Fruit fly (Drosophila melanogaster): Measurements from ENCODE around the gene dyl.

dyl gene

DNA sequence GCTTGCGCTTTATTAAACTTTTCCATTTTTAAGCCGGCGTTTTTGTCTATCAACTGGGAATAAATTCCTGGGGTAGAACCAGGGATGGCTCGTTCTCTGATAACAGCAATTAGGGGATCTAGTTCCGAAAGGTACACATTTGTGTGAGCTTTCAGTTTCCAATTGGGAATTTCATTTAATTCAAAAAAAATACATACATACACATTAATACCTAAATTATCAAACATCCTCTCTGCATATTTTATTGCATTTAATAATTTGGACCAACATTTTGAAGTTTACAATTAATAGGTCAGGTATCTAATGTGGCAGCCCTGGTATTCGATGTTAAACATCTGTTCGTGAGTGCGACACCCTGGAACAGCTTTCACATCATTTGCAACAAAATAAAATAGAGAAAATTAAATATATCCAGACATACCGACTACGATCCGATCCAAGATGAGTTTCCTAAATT is 48.4 kb downstream of the dyl start, which contains the start of the genes CG15011 and CG1309 (continued):
- peak; percentile 24 for TF ChIP-seq Hr38 (GFP tag; optimal IDR thresholded peaks at IDR 0.05)
- TF ChIP-seq pdm3 (GFP tag; optimal IDR thresholded peaks at IDR 0.05), result peak; percentile 83
- TF ChIP-seq CG11294 (GFP tag; IDR thresholded peaks at IDR 0.05), result no peak
- peak; percentile 51 for TF ChIP-seq CG1621 (tag; optimal IDR thresholded peaks at IDR 0.05)
- no peak for TF ChIP-seq Smox (GFP tag; optimal IDR thresholded peaks at IDR 0.05)
- peak; percentile 72 for TF ChIP-seq CG6792 (GFP tag; optimal IDR thresholded peaks at IDR 0.05)
- TF ChIP-seq CG10669 (GFP tag; optimal IDR thresholded peaks at IDR 0.05), result peak; percentile 66
- TF ChIP-seq CG4318 (GFP tag; optimal IDR thresholded peaks at IDR 0.05), result no peak
- peak; percentile 26 for TF ChIP-seq CG7368 (GFP tag; optimal IDR thresholded peaks at IDR 0.05)
- peak; percentile 86 for TF ChIP-seq Eip75B (GFP tag; optimal IDR thresholded peaks at IDR 0.05)
- TF ChIP-seq CG8319 (GFP tag; optimal IDR thresholded peaks at IDR 0.05), result peak; percentile 67
- TF ChIP-seq Ets96B (tag; optimal IDR thresholded peaks at IDR 0.05), result peak; percentile 79
- TF ChIP-seq net (GFP tag; optimal IDR thresholded peaks at IDR 0.05), result peak; percentile 60
- no peak for TF ChIP-seq CG16779 (tag; optimal IDR thresholded peaks at IDR 0.05)
- TF ChIP-seq CG11762 (GFP tag; optimal IDR thresholded peaks at IDR 0.05; ENCODE audit: insufficient read depth), result peak; percentile 55
- peak; percentile 7 for TF ChIP-seq Eip93F (GFP tag; optimal IDR thresholded peaks at IDR 0.05)
- TF ChIP-seq salr (GFP tag; optimal IDR thresholded peaks at IDR 0.05), result peak; percentile 41 to 47
- no peak; the same call in 1 of the 2 replicates for TF ChIP-seq CG15336 (GFP tag; IDR thresholded peaks at IDR 0.05)
- TF ChIP-seq Sox15 (GFP tag; optimal IDR thresholded peaks at IDR 0.05), result peak; percentile 70
- peak; percentile 82 for TF ChIP-seq acj6 (GFP tag; optimal IDR thresholded peaks at IDR 0.05)
- peak; percentile 83 for TF ChIP-seq Met (GFP tag; optimal IDR thresholded peaks at IDR 0.05)
- TF ChIP-seq CG6163 (GFP tag; IDR thresholded peaks at IDR 0.05), result peak; percentile 34; the same call in 1 of the 3 replicates
- TF ChIP-seq ss (GFP tag; optimal IDR thresholded peaks at IDR 0.05), result peak; percentile 49 to 75
- TF ChIP-seq topi (GFP tag; optimal IDR thresholded peaks at IDR 0.05), result peak; percentile 82
- peak; percentile 69 for TF ChIP-seq CG8632 (GFP tag; optimal IDR thresholded peaks at IDR 0.05)
- peak; percentile 93 for TF ChIP-seq Eip78C (GFP tag)
- peak; percentile 89 for TF ChIP-seq Hr39 (GFP tag; optimal IDR thresholded peaks at IDR 0.05)
- no peak for TF ChIP-seq fd85E (GFP tag; optimal IDR thresholded peaks at IDR 0.05)
- peak; percentile 57 for TF ChIP-seq fd59A (GFP tag; optimal IDR thresholded peaks at IDR 0.05)
- peak; percentile 63; the same call in 2 of the 3 replicates for TF ChIP-seq eg (GFP tag; IDR thresholded peaks at IDR 0.05)

DNA sequence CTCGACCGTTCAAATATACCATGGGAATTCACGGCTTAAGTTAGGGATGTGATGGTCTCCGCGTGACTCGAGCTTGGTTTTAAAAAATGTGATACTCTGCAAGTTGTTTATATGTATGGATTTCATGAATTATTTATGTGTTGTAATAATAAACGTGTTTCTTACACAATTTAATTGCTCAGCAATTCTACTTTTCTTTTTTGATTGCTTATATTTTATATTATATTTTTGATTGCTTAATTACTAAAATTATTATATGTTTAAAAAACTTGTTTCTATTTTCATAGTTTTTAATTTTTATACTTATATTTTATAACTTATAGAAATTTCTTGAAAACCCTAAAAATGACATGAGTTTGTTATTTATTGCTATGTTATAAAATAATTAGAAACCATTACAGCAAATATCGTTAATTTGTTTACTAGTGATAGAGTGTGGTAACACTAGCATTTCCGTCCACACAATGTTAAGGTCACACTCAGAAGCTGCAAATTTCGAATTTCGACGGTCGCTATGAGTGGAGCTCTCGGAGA is 53.1 kb downstream of the dyl start, which contains the start of the genes ago and CG1265:
TSS of gene ago (minus strand) at position 6 of the 534 bp plus-strand sequence.
TSS of gene CG1265 (plus strand) at position 476 of the 534 bp plus-strand sequence.
- TF ChIP-seq fd59A (GFP tag; optimal IDR thresholded peaks at IDR 0.05), result no peak
- no peak for TF ChIP-seq CG9139 (GFP tag; optimal IDR thresholded peaks at IDR 0.05)
- TF ChIP-seq Sox15 (GFP tag; optimal IDR thresholded peaks at IDR 0.05), result no peak
- no peak for TF ChIP-seq Eip93F (GFP tag; optimal IDR thresholded peaks at IDR 0.05)
- TF ChIP-seq CG8119 (GFP tag; IDR thresholded peaks at IDR 0.05), result no peak
- TF ChIP-seq vri (GFP tag; optimal IDR thresholded peaks at IDR 0.05), result no peak
- TF ChIP-seq salr (GFP tag; optimal IDR thresholded peaks at IDR 0.05), result peak in 1 of 2 experiments; percentile 36
- no peak for TF ChIP-seq CG6276 (GFP tag; optimal IDR thresholded peaks at IDR 0.05)
- no peak for TF ChIP-seq Gug (GFP tag; IDR thresholded peaks at IDR 0.05)
- TF ChIP-seq CG11902 (GFP tag; optimal IDR thresholded peaks at IDR 0.05), result peak; percentile 4
- TF ChIP-seq CG6792 (GFP tag; optimal IDR thresholded peaks at IDR 0.05), result no peak
- TF ChIP-seq dac (GFP tag; optimal IDR thresholded peaks at IDR 0.05), result no peak
- TF ChIP-seq net (GFP tag; optimal IDR thresholded peaks at IDR 0.05), result no peak
- TF ChIP-seq CG8632 (GFP tag; optimal IDR thresholded peaks at IDR 0.05), result peak; percentile 51
- TF ChIP-seq lz (GFP tag; optimal IDR thresholded peaks at IDR 0.05), result peak; percentile 51
- TF ChIP-seq CG10631 (GFP tag; optimal IDR thresholded peaks at IDR 0.05), result peak; percentile 61
- TF ChIP-seq svp (GFP tag), result no peak
- peak; percentile 40 for TF ChIP-seq esn (GFP tag; optimal IDR thresholded peaks at IDR 0.05)
- no peak for TF ChIP-seq CG11294 (GFP tag; IDR thresholded peaks at IDR 0.05)
- TF ChIP-seq Eip75B (GFP tag; optimal IDR thresholded peaks at IDR 0.05), result peak; percentile 23
- no peak for TF ChIP-seq CG10669 (GFP tag; optimal IDR thresholded peaks at IDR 0.05)
- peak; percentile 31 for TF ChIP-seq OdsH (GFP tag; optimal IDR thresholded peaks at IDR 0.05)
- TF ChIP-seq Sox102F (GFP tag; optimal IDR thresholded peaks at IDR 0.05), result no peak
- TF ChIP-seq Eip78C (GFP tag), result peak; percentile 63
- TF ChIP-seq fd85E (GFP tag; optimal IDR thresholded peaks at IDR 0.05), result no peak
- TF ChIP-seq CG6163 (GFP tag; IDR thresholded peaks at IDR 0.05), result no peak
- TF ChIP-seq CG3919 (GFP tag; optimal IDR thresholded peaks at IDR 0.05), result no peak
- TF ChIP-seq Sox14 (GFP tag; optimal IDR thresholded peaks at IDR 0.05), result no peak
- peak; percentile 21 for TF ChIP-seq pdm3 (GFP tag; optimal IDR thresholded peaks at IDR 0.05)
- no peak for TF ChIP-seq CG8319 (GFP tag; optimal IDR thresholded peaks at IDR 0.05)
- TF ChIP-seq ss (GFP tag; optimal IDR thresholded peaks at IDR 0.05), result peak in 1 of 2 experiments; percentile 10
- peak; percentile 28 for TF ChIP-seq Ets96B (tag; optimal IDR thresholded peaks at IDR 0.05)
- TF ChIP-seq Smox (GFP tag; optimal IDR thresholded peaks at IDR 0.05), result no peak
- no peak for TF ChIP-seq CG1621 (tag; optimal IDR thresholded peaks at IDR 0.05)
- no peak for TF ChIP-seq Blimp-1 (GFP tag; optimal IDR thresholded peaks at IDR 0.05)
- peak; percentile 41 for TF ChIP-seq Hr4 (GFP tag; optimal IDR thresholded peaks at IDR 0.05)

Data from whole organism, prepupa.